Worm (Caenorhabditis elegans): ENCODE measurements around the gene btf-1.

DNA sequence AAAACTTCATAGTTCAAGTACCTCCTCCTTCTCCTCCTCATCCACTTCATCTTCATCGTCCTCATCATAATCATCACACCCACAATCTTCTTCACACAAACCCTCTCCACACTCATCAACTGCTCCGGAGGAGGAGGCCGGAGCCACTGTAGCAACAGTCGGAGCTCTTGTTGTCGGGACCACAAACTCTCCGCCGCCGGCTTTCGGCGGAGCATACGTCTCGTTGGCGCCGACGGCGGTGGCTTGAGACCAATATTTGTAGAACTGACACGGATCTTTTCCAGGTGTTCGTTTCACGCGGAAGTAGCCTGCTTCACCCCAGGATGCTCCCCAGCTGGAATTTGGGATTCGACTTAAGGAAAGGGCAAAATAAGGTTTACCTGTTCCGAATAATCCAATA is 39.6 kb downstream of the btf-1 start:
- no peak for TF ChIP-seq ama-1 (optimal IDR thresholded peaks at IDR 0.05)
- TF ChIP-seq unc-130 (GFP tag; optimal IDR thresholded peaks at IDR 0.05), result no peak

Data from whole organism, L4 larva.